Fruit fly (Drosophila melanogaster) whole organism, prepupa: ENCODE results near the gene CG31008.

Experiments
- CG3919 ChIP-seq: fragments of 200-800 bp; sonication (Bioruptor generic); optimal IDR thresholded peaks from 3 replicates; lab custom pipeline; 2016; ENCODE audit warnings: missing biosample characterization, missing genetic modification characterization
- CG7368 ChIP-seq: fragments of 200-800 bp; sonication (Bioruptor generic); optimal IDR thresholded peaks from 3 replicates; lab custom pipeline; 2016; ENCODE audit warnings: missing biosample characterization, missing genetic modification characterization
- Ets21C ChIP-seq: fragments of 200-800 bp; sonication (Bioruptor generic); optimal IDR thresholded peaks from 3 replicates; lab custom pipeline; 2016; ENCODE audit warnings: missing biosample characterization, missing genetic modification characterization
- OdsH ChIP-seq: fragments of 200-800 bp; sonication (Bioruptor generic); optimal IDR thresholded peaks from 3 replicates; lab custom pipeline; 2016; ENCODE audit warnings: missing biosample characterization, missing genetic modification characterization

DNA sequence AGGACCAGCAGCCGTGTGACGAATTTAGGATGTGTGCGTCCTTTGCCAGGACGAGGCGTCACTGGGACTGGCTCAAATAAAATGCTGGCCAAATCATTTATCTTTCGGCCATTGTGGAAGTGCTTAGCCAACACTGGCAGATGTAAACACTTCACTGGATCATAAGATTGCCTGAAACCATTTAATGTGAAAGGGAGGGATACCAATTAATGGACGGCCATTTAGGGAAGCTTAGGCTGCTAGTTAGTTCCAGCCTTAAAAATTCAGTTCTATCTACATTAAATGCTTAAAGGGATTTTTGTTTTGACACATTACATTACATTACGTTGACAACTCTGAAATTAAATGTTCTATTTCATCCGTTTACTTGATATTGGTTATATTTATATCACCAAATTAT is 30.4 kb downstream of the CG31008 start, which contains the start of gene CG15548:
- TF ChIP-seq CG3919 (GFP tag; lab: Kevin White, UChicago) = no peak
- no peak for TF ChIP-seq CG7368 (GFP tag; lab: Kevin White, UChicago)
- TF ChIP-seq OdsH = no peak
- no peak for TF ChIP-seq Ets21C (GFP tag; lab: Kevin White, UChicago)
